Fruit fly (Drosophila melanogaster): ENCODE measurements around the gene mon2.

mon2 gene

dm6 chr2L:8148514-8149085 is 24.8 kb upstream of the mon2 start:
- TF ChIP-seq CG34367 (tag; optimal IDR thresholded peaks at IDR 0.05) (no peak), EcR (GFP tag; optimal IDR thresholded peaks at IDR 0.05) (peak; percentile 39), Pif1A (GFP tag; optimal IDR thresholded peaks at IDR 0.05) (peak; percentile 18), CG14655 (GFP tag; optimal IDR thresholded peaks at IDR 0.05) (peak; percentile 21)

dm6 chr2L:8146994-8147661 is 23.3 kb upstream of the mon2 start, which contains the start of gene CG31606:
TSS of gene CG31606 (plus strand) at chr2L:8147611.
- TF ChIP-seq Pif1B (GFP tag; optimal IDR thresholded peaks at IDR 0.05) (no peak), EcR (GFP tag; optimal IDR thresholded peaks at IDR 0.05) (peak; percentile 50), CG14655 (GFP tag; optimal IDR thresholded peaks at IDR 0.05) (peak; percentile 42), CG8301 (tag; optimal IDR thresholded peaks at IDR 0.05) (peak; percentile 26)

dm6 chr2L:8145067-8145808 is 21.4 kb upstream of the mon2 start, which contains the start of the genes CG42763 and CG43394:
TSS of gene CG42763 (minus strand) at chr2L:8145107.
TSS of gene CG43394 (plus strand) at chr2L:8145758.
- TF ChIP-seq CG10348 (GFP tag; IDR thresholded peaks at IDR 0.05) (no peak), Pif1B (GFP tag; optimal IDR thresholded peaks at IDR 0.05) (no peak), CG34367 (tag; optimal IDR thresholded peaks at IDR 0.05) (no peak), fd96Ca (GFP tag; IDR thresholded peaks at IDR 0.05) (no peak), CG8301 (tag; optimal IDR thresholded peaks at IDR 0.05) (no peak), gl (tag; optimal IDR thresholded peaks at IDR 0.05) (no peak), CG17806 (tag; optimal IDR thresholded peaks at IDR 0.05) (no peak), CG32121 (GFP tag; IDR thresholded peaks at IDR 0.05) (no peak), CG9948 (tag; optimal IDR thresholded peaks at IDR 0.05) (no peak)

- TF ChIP-seq CG9948 (tag; optimal IDR thresholded peaks at IDR 0.05): no peak
- TF ChIP-seq gl (tag; optimal IDR thresholded peaks at IDR 0.05): no peak
- TF ChIP-seq CG12605 (GFP tag; IDR thresholded peaks at IDR 0.05): no peak
- TF ChIP-seq Snoo (tag; optimal IDR thresholded peaks at IDR 0.05): no peak
- TF ChIP-seq fd96Ca (GFP tag; IDR thresholded peaks at IDR 0.05): no peak
- no peak for TF ChIP-seq D1 (tag; optimal IDR thresholded peaks at IDR 0.05)
- TF ChIP-seq Pif1B (GFP tag; optimal IDR thresholded peaks at IDR 0.05): no peak
- no peak for TF ChIP-seq CG15710 (tag; optimal IDR thresholded peaks at IDR 0.05)
- TF ChIP-seq CG13204 (GFP tag; optimal IDR thresholded peaks at IDR 0.05): no peak
- TF ChIP-seq CG4496 (GFP tag; IDR thresholded peaks at IDR 0.05): no peak
- TF ChIP-seq CG32121 (GFP tag; IDR thresholded peaks at IDR 0.05): no peak
- no peak for TF ChIP-seq CG14655 (GFP tag; optimal IDR thresholded peaks at IDR 0.05)
- no peak for TF ChIP-seq CG8159 (tag; optimal IDR thresholded peaks at IDR 0.05)
- no peak for TF ChIP-seq CG8301 (tag; optimal IDR thresholded peaks at IDR 0.05)
- TF ChIP-seq CG17806 (tag; optimal IDR thresholded peaks at IDR 0.05): no peak
- TF ChIP-seq Pif1A (GFP tag; optimal IDR thresholded peaks at IDR 0.05): no peak
- TF ChIP-seq EcR (GFP tag; optimal IDR thresholded peaks at IDR 0.05): no peak
Measured at dm6 chr2L:8143947-8144346, 20.1 kb upstream of the mon2 start, which contains the start of gene CG42762. TSS of gene CG42762 (minus strand) at chr2L:8144047.

dm6 chr2L:8142760-8143159 is 18.9 kb upstream of the mon2 start:
- no peak for TF ChIP-seq CG8301 (tag; optimal IDR thresholded peaks at IDR 0.05)
- TF ChIP-seq CG13204 (GFP tag; optimal IDR thresholded peaks at IDR 0.05): no peak
- no peak for TF ChIP-seq Pif1A (GFP tag; optimal IDR thresholded peaks at IDR 0.05)
- TF ChIP-seq fd96Ca (GFP tag; IDR thresholded peaks at IDR 0.05): no peak
- TF ChIP-seq CG8159 (tag; optimal IDR thresholded peaks at IDR 0.05): no peak
- TF ChIP-seq Pif1B (GFP tag; optimal IDR thresholded peaks at IDR 0.05): no peak
- TF ChIP-seq EcR (GFP tag; optimal IDR thresholded peaks at IDR 0.05): no peak
- TF ChIP-seq CG15710 (tag; optimal IDR thresholded peaks at IDR 0.05): no peak
- no peak for TF ChIP-seq CG17806 (tag; optimal IDR thresholded peaks at IDR 0.05)
- TF ChIP-seq Ets98B (GFP tag; IDR thresholded peaks at IDR 0.05): no peak
- no peak for TF ChIP-seq CG14655 (GFP tag; optimal IDR thresholded peaks at IDR 0.05)
- TF ChIP-seq gl (tag; optimal IDR thresholded peaks at IDR 0.05): no peak
- TF ChIP-seq CG4496 (GFP tag; IDR thresholded peaks at IDR 0.05): no peak
- TF ChIP-seq CG34367 (tag; optimal IDR thresholded peaks at IDR 0.05): no peak

dm6 chr2L:8133772-8134386 is 10.1 kb upstream of the mon2 start:
- TF ChIP-seq CG9948 (tag; optimal IDR thresholded peaks at IDR 0.05) (no peak), D1 (tag; optimal IDR thresholded peaks at IDR 0.05) (no peak), EcR (GFP tag; optimal IDR thresholded peaks at IDR 0.05) (no peak), Snoo (tag; optimal IDR thresholded peaks at IDR 0.05) (no peak), CG8301 (tag; optimal IDR thresholded peaks at IDR 0.05) (no peak), Pif1A (GFP tag; optimal IDR thresholded peaks at IDR 0.05) (no peak), fd96Ca (GFP tag; IDR thresholded peaks at IDR 0.05) (no peak), rn (GFP tag; IDR thresholded peaks at IDR 0.05) (no peak), CG14655 (GFP tag; optimal IDR thresholded peaks at IDR 0.05) (no peak), gl (tag; optimal IDR thresholded peaks at IDR 0.05) (no peak)

Data from whole organism, pupa.